Fruit fly (Drosophila melanogaster): ENCODE results near the gene NimC1.

DNA sequence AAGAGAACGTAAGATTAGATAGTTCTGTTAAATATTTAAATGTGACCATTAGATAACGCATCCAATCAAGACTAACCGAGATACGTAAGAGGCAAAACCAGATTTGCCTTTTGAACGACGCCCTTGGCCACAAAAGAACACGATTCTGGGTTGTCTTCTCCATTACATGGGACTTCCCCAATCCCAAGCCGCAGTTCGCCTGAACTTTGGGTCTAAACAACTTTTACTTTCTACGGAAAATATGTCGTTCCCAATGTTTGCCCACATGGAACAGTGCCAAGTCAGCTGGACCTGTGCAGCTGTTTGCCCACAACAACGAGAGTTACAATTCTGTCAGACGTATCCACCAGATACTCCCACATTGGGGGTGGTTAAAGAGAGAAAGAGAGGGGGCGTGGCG lies 26.8 kb downstream of the NimC1 start:
- TF ChIP-seq Dif (GFP tag; optimal IDR thresholded peaks at IDR 0.05; ENCODE audit: partially characterized antibody) (no peak), pan (optimal IDR thresholded peaks at IDR 0.05) (no peak), h (GFP tag; optimal IDR thresholded peaks at IDR 0.05) (no peak), Hr78 (GFP tag; optimal IDR thresholded peaks at IDR 0.05) (no peak), Abd-B (GFP tag; optimal IDR thresholded peaks at IDR 0.05) (no peak), Jra (GFP tag; optimal IDR thresholded peaks at IDR 0.05) (no peak), lola (GFP tag; optimal IDR thresholded peaks at IDR 0.05) (no peak), Myc (optimal IDR thresholded peaks at IDR 0.05) (no peak)
